Worm (Caenorhabditis elegans) whole organism, L4/young adult: Measurements from ENCODE around the gene nhr-126.

Experiments
- W03F9.2 ChIP-seq: fragments of 150-350 bp; optimal IDR thresholded peaks from 2 replicates; lab custom pipeline; 2014; ENCODE audit warnings: missing biosample characterization, missing genetic modification characterization
- dao-5 ChIP-seq: sonication (generic microtip); optimal IDR thresholded peaks from 2 replicates; lab custom pipeline; 2016; ENCODE audit warnings: missing genotype, missing genetic modification characterization, moderate library complexity, missing compliant biosample characterization
- him-1 ChIP-seq: sonication (generic microtip); optimal IDR thresholded peaks from 2 replicates; lab custom pipeline; 2016; ENCODE audit warnings: missing genotype, missing genetic modification reagents, missing genetic modification characterization, missing compliant biosample characterization

nhr-126 gene

DNA sequence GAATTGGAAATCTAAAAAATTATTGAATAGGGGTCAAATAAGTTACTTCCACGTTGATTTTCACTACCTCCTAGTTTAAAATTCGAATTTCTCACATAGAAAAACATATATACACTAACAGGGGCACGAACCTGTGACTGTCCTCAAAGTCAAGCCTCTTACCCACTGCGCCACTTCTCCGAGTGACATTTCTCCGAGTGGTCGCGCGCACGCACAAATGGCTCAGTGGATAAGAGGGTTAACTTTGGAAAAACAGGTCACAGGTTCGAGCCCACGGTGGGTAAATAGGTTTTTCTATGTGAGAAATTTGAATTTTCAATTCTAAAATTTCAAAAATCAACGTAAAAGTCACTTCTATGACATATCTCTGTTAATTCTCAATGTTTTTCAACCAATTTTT is 48.4 kb downstream of the nhr-126 start:
- no peak for TF ChIP-seq him-1 (tag; lab: Kevin White, UChicago)

- TF ChIP-seq him-1 (tag; lab: Kevin White, UChicago): no peak
- TF ChIP-seq dao-5 (tag; lab: Kevin White, UChicago): no peak
- no peak for TF ChIP-seq W03F9.2
These were observed 49.2 kb downstream of the nhr-126 start, which contains the start of gene nhr-59 for ce11 chrV:2278052-2278451. Gene nhr-59 (minus strand): TSS chrV:2278265.

ce11 chrV:2278543-2278942 is 49.7 kb downstream of the nhr-126 start, which contains the start of gene fbxa-137:
Gene fbxa-137 (plus strand): TSS chrV:2278816.
- TF ChIP-seq dao-5 (tag; lab: Kevin White, UChicago) (no peak), W03F9.2 (no peak), him-1 (tag; lab: Kevin White, UChicago) (no peak)
